Fruit fly (Drosophila melanogaster) whole organism, embryonic: ENCODE data around the gene UQCR-C1.

Experiments used
- Ada2b ChIP-seq: fragments of 200-800 bp; sonication (Bioruptor generic); IDR thresholded peaks from 2 replicates; pipeline ENCODE4 v1.3.6; 2022; ENCODE audit warnings: missing biosample characterization, missing genetic modification characterization
- Adf1 ChIP-seq: fragments of 200-800 bp; sonication (Bioruptor generic); IDR thresholded peaks from 2 replicates; pipeline ENCODE4 v1.3.6; 2022; ENCODE audit warnings: missing biosample characterization, missing genetic modification characterization
- CG10274 ChIP-seq: fragments of 200-800 bp; sonication (Bioruptor generic); optimal IDR thresholded peaks from 3 replicates; lab custom pipeline; 2017; ENCODE audit warnings: missing biosample characterization, mild to moderate bottlenecking, missing genetic modification characterization
- CG10366 ChIP-seq: fragments of 200-800 bp; sonication (Bioruptor generic); IDR thresholded peaks from 2 replicates; pipeline ENCODE4 v1.3.6; 2022; ENCODE audit warnings: missing biosample characterization, missing genetic modification characterization
- CG10462 ChIP-seq: fragments of 200-800 bp; sonication (Bioruptor generic); optimal IDR thresholded peaks from 2 replicates; lab custom pipeline; 2016; ENCODE audit warnings: missing biosample characterization, missing genetic modification characterization
- CG12071 ChIP-seq: fragments of 200-800 bp; sonication (Bioruptor generic); optimal IDR thresholded peaks from 3 replicates; lab custom pipeline; 2018; ENCODE audit warnings: missing biosample characterization, mild to moderate bottlenecking, missing genetic modification characterization
- CG12769 ChIP-seq: fragments of 200-800 bp; sonication (Bioruptor generic); optimal IDR thresholded peaks from 2 replicates; lab custom pipeline; 2019; ENCODE audit warnings: missing biosample characterization, mild to moderate bottlenecking, missing genetic modification characterization, moderate library complexity
- CG12942 ChIP-seq: fragments of 200-800 bp; sonication (Bioruptor generic); optimal IDR thresholded peaks from 3 replicates; lab custom pipeline; 2016; ENCODE audit warnings: missing biosample characterization, missing genetic modification characterization
- CG13296 ChIP-seq: fragments of 200-800 bp; sonication (Bioruptor generic); optimal IDR thresholded peaks from 3 replicates; lab custom pipeline; 2018; ENCODE audit warnings: missing biosample characterization, mild to moderate bottlenecking, missing genetic modification characterization
- CG14441 ChIP-seq: fragments of 200-800 bp; sonication (Bioruptor generic); IDR thresholded peaks from 2 replicates; pipeline ENCODE4 v1.3.6; 2022; ENCODE audit warnings: missing biosample characterization, missing genetic modification characterization
- CG16815 ChIP-seq: fragments of 200-800 bp; sonication (Bioruptor generic); optimal IDR thresholded peaks from 3 replicates; lab custom pipeline; 2017; ENCODE audit warnings: missing biosample characterization, mild to moderate bottlenecking, missing genetic modification characterization
- CG17186 ChIP-seq: fragments of 200-800 bp; sonication (Bioruptor generic); optimal IDR thresholded peaks from 3 replicates; lab custom pipeline; 2017; ENCODE audit warnings: missing biosample characterization, missing genetic modification reagents, missing genetic modification characterization
- CG17328 ChIP-seq: fragments of 200-800 bp; sonication (Bioruptor generic); IDR thresholded peaks from 2 replicates; pipeline ENCODE4 v1.3.6; 2022; ENCODE audit warnings: missing biosample characterization, missing genetic modification characterization
- CG18619 ChIP-seq: fragments of 200-800 bp; sonication (Bioruptor generic); optimal IDR thresholded peaks from 3 replicates; lab custom pipeline; 2017; ENCODE audit warnings: missing biosample characterization, mild to moderate bottlenecking, missing genetic modification characterization
- CG18764 ChIP-seq: fragments of 200-800 bp; sonication (Bioruptor generic); optimal IDR thresholded peaks from 3 replicates; lab custom pipeline; 2016; ENCODE audit warnings: missing biosample characterization, missing genetic modification characterization
- CG2120 ChIP-seq: fragments of 200-800 bp; sonication (Bioruptor generic); optimal IDR thresholded peaks from 3 replicates; lab custom pipeline; 2016; ENCODE audit warnings: missing biosample characterization, missing genetic modification characterization
- CG2202 ChIP-seq: fragments of 200-800 bp; sonication (Bioruptor generic); optimal IDR thresholded peaks from 2 replicates; lab custom pipeline; 2018; ENCODE audit warnings: missing biosample characterization, mild to moderate bottlenecking, missing genetic modification characterization
- CG31441 ChIP-seq: fragments of 200-800 bp; sonication (Bioruptor generic); IDR thresholded peaks from 2 replicates; pipeline ENCODE4 v1.3.6; 2022; ENCODE audit warnings: missing biosample characterization, missing genetic modification characterization
- CG3407 ChIP-seq: fragments of 200-800 bp; sonication (Bioruptor generic); optimal IDR thresholded peaks from 2 replicates; lab custom pipeline; 2018; ENCODE audit warnings: missing biosample characterization, mild to moderate bottlenecking, missing genetic modification characterization
- CG34224 ChIP-seq: fragments of 200-800 bp; sonication (Bioruptor generic); IDR thresholded peaks from 3 replicates; pipeline ENCODE4 v1.3.6; 2022; ENCODE audit warnings: missing biosample characterization, missing genetic modification characterization; ENCODE audit not compliant: partially characterized antibody
- CG34376 ChIP-seq: fragments of 200-800 bp; sonication (Bioruptor generic); optimal IDR thresholded peaks from 2 replicates; lab custom pipeline; 2018; ENCODE audit warnings: missing biosample characterization, mild to moderate bottlenecking, missing genetic modification characterization
- CG4360 ChIP-seq: fragments of 200-800 bp; sonication (Bioruptor generic); IDR thresholded peaks from 2 replicates; pipeline ENCODE4 v1.3.6; 2022; ENCODE audit warnings: missing biosample characterization, missing genetic modification characterization
- CG4404 ChIP-seq: fragments of 200-800 bp; sonication (Bioruptor generic); IDR thresholded peaks from 2 replicates; pipeline ENCODE4 v1.3.6; 2022; ENCODE audit warnings: missing biosample characterization, missing genetic modification characterization
- CG5245 ChIP-seq: fragments of 200-800 bp; sonication (Bioruptor generic); optimal IDR thresholded peaks from 3 replicates; lab custom pipeline; 2016; ENCODE audit warnings: missing biosample characterization, missing genetic modification characterization
- CG7839 ChIP-seq: fragments of 200-800 bp; sonication (Bioruptor generic); optimal IDR thresholded peaks from 3 replicates; lab custom pipeline; 2018; ENCODE audit warnings: missing biosample characterization, mild to moderate bottlenecking, missing genetic modification characterization, moderate library complexity
- CG8944 ChIP-seq: fragments of 200-800 bp; sonication (Bioruptor generic); optimal IDR thresholded peaks from 3 replicates; lab custom pipeline; 2016; ENCODE audit warnings: missing biosample characterization, missing genetic modification characterization
- D19B ChIP-seq: fragments of 200-800 bp; sonication (Bioruptor generic); optimal IDR thresholded peaks from 2 replicates; lab custom pipeline; 2017; ENCODE audit warnings: missing biosample characterization, mild to moderate bottlenecking, missing genetic modification characterization
- E2f1 ChIP-seq: fragments of 200-800 bp; sonication (Bioruptor generic); IDR thresholded peaks from 2 replicates; pipeline ENCODE4 v1.3.6; 2022; ENCODE audit warnings: missing biosample characterization, missing genetic modification characterization
- Ets65A ChIP-seq: fragments of 200-800 bp; sonication (Bioruptor generic); peaks from one replicate; lab custom pipeline; 2016; ENCODE audit warnings: missing biosample characterization, missing genetic modification characterization
- Fer2 ChIP-seq: fragments of 200-800 bp; sonication (Bioruptor generic); optimal IDR thresholded peaks from 2 replicates; lab custom pipeline; 2018; ENCODE audit warnings: missing biosample characterization, mild to moderate bottlenecking, missing genetic modification characterization, moderate library complexity
- Fer3 ChIP-seq: fragments of 200-800 bp; sonication (Bioruptor generic); optimal IDR thresholded peaks from 2 replicates; lab custom pipeline; 2018; ENCODE audit warnings: missing biosample characterization, mild to moderate bottlenecking, missing genetic modification characterization, moderate library complexity
- Gsc ChIP-seq: fragments of 200-800 bp; sonication (Bioruptor generic); IDR thresholded peaks from 2 replicates; pipeline ENCODE4 v1.3.6; 2022; ENCODE audit warnings: missing biosample characterization, missing genetic modification characterization
- H15 ChIP-seq: fragments of 200-800 bp; sonication (Bioruptor generic); IDR thresholded peaks from 3 replicates; pipeline ENCODE4 v1.3.6; 2022; ENCODE audit warnings: missing biosample characterization, missing genetic modification characterization
- Lhr ChIP-seq: fragments of 200-800 bp; sonication (Bioruptor generic); optimal IDR thresholded peaks from 3 replicates; lab custom pipeline; 2017; ENCODE audit warnings: mild to moderate bottlenecking, missing biosample characterization, missing genetic modification reagents, missing genetic modification characterization
- Myb ChIP-seq: fragments of 200-800 bp; sonication (Bioruptor generic); optimal IDR thresholded peaks from 2 replicates; lab custom pipeline; 2016; ENCODE audit warnings: missing biosample characterization, missing genetic modification characterization
- NC2α ChIP-seq: fragments of 200-800 bp; sonication (Bioruptor generic); optimal IDR thresholded peaks from 2 replicates; lab custom pipeline; 2016; ENCODE audit warnings: missing biosample characterization, missing genetic modification characterization
- Ravus ChIP-seq: fragments of 200-800 bp; sonication (Bioruptor generic); IDR thresholded peaks from 2 replicates; pipeline ENCODE4 v1.3.6; 2022; ENCODE audit warnings: missing biosample characterization, missing genetic modification characterization
- Sox100B ChIP-seq: fragments of 200-800 bp; sonication (Bioruptor generic); optimal IDR thresholded peaks from 3 replicates; lab custom pipeline; 2018; ENCODE audit warnings: missing biosample characterization, mild to moderate bottlenecking, missing genetic modification characterization
- Spps ChIP-seq: fragments of 200-800 bp; sonication (Bioruptor generic); optimal IDR thresholded peaks from 2 replicates; lab custom pipeline; 2018; ENCODE audit warnings: missing biosample characterization, mild to moderate bottlenecking, missing genetic modification characterization
- amos ChIP-seq: fragments of 200-800 bp; sonication (Bioruptor generic); IDR thresholded peaks from 2 replicates; pipeline ENCODE4 v1.3.6; 2022; ENCODE audit warnings: missing biosample characterization, missing genetic modification characterization; ENCODE audit not compliant: partially characterized antibody
- bowl ChIP-seq: fragments of 200-800 bp; sonication (Bioruptor generic); IDR thresholded peaks from 2 replicates; pipeline ENCODE4 v1.3.6; 2022; ENCODE audit warnings: missing biosample characterization, missing genetic modification characterization
- emc ChIP-seq: fragments of 200-800 bp; sonication (Bioruptor generic); optimal IDR thresholded peaks from 2 replicates; lab custom pipeline; 2016; ENCODE audit warnings: missing biosample characterization, missing genetic modification characterization
- ems ChIP-seq: fragments of 200-800 bp; sonication (Bioruptor generic); optimal IDR thresholded peaks from 3 replicates; lab custom pipeline; 2016; ENCODE audit warnings: missing biosample characterization, missing genetic modification characterization
- gro ChIP-seq: fragments of 200-800 bp; sonication (Bioruptor generic); optimal IDR thresholded peaks from 2 replicates; lab custom pipeline; 2016; ENCODE audit warnings: missing biosample characterization, missing genetic modification characterization
- hkb ChIP-seq, 2 experiments: fragments of 200-800 bp in 1 of 2; fragments of >200 bp in 1 of 2; sonication (Bioruptor generic) in 1 of 2; IDR thresholded peaks in 1 of 2; optimal IDR thresholded peaks in 1 of 2; 2 replicates each; pipeline versions ENCODE4 v1.3.6 to Lab custom; 2017 to 2022; ENCODE audit warnings: missing biosample characterization in 1 of 2, missing genetic modification characterization in 1 of 2
- oc ChIP-seq: fragments of 200-800 bp; sonication (Bioruptor generic); optimal IDR thresholded peaks from 2 replicates; lab custom pipeline; 2018; ENCODE audit warnings: missing biosample characterization, mild to moderate bottlenecking, missing genetic modification characterization, moderate library complexity
- pros ChIP-seq: fragments of 200-800 bp; sonication (Bioruptor generic); optimal IDR thresholded peaks from 3 replicates; lab custom pipeline; 2019; ENCODE audit warnings: missing biosample characterization, mild to moderate bottlenecking, missing genetic modification characterization, moderate library complexity
- slbo ChIP-seq: fragments of 200-800 bp; sonication (Bioruptor generic); IDR thresholded peaks from 2 replicates; pipeline ENCODE4 v1.3.6; 2022; ENCODE audit warnings: missing biosample characterization, missing genetic modification characterization
- tap ChIP-seq: fragments of 200-800 bp; optimal IDR thresholded peaks from 3 replicates; lab custom pipeline; 2019; ENCODE audit warnings: missing biosample characterization, mild to moderate bottlenecking, missing genetic modification characterization, moderate library complexity
- vvl ChIP-seq: fragments of 200-800 bp; sonication (Bioruptor generic); IDR thresholded peaks from 2 replicates; pipeline ENCODE4 v1.3.6; 2022; ENCODE audit warnings: missing biosample characterization, missing genetic modification characterization
- wor ChIP-seq: fragments of 200-800 bp; sonication (Bioruptor generic); IDR thresholded peaks from 2 replicates; pipeline ENCODE4 v1.3.6; 2022; ENCODE audit warnings: missing biosample characterization, missing genetic modification characterization
- z ChIP-seq: fragments of 200-800 bp; sonication (Bioruptor generic); IDR thresholded peaks from 3 replicates; pipeline ENCODE4 v1.3.6; 2022; ENCODE audit warnings: missing biosample characterization, missing genetic modification characterization

Gene UQCR-C1

DNA sequence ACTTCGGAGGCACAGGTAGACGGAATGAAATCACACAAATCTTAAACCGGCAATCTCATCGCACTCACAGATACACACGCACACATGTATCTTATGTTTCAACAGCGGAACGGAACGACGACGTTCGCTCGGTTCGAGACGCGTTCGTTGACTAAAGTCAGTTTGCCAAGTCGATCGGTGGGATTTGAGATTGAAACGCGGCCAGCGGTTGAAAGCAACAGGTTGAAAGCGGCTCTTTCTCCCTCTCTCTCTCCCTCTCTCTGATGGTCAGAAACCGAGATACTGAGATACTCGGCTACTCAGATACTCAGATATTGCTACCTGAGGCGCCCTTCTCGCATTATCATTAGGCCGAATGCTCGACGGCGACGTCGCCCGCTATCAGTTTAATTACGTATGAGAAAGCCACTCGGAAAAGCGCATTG is 36.3 kb upstream of the UQCR-C1 start (continued):
- TF ChIP-seq CG10462 (GFP tag; lab: Kevin White, UChicago) (no peak), CG14441 (no peak), Lhr (GFP tag; lab: Kevin White, UChicago) (no peak), slbo (GFP tag; lab: Robert Waterston, UW) (no peak), vvl (GFP tag; lab: Robert Waterston, UW) (0 out of 2 replicates have a peak, but pooled peaks have one; percentile 84), z (GFP tag; lab: Robert Waterston, UW) (peak; percentile 68), Adf1 (GFP tag; lab: Robert Waterston, UW) (peak; percentile 69; the same call in 1 of the 2 replicates), CG17186 (GFP tag; lab: Kevin White, UChicago) (no peak), CG3407 (GFP tag; lab: Kevin White, UChicago) (no peak), bowl (GFP tag; lab: Robert Waterston, UW) (no peak), amos (peak; percentile 25; the same call in 1 of the 2 replicates), ems (GFP tag; lab: Kevin White, UChicago) (peak; percentile 5), CG34224 (no peak; the same call in 2 of the 3 replicates), wor (GFP tag; lab: Robert Waterston, UW) (no peak), Spps (peak; percentile 10), CG5245 (GFP tag; lab: Kevin White, UChicago) (no peak), NC2α (GFP tag; lab: Kevin White, UChicago) (no peak), CG16815 (GFP tag; lab: Kevin White, UChicago) (no peak), gro (GFP tag; lab: Kevin White, UChicago) (no peak), CG13296 (peak; percentile 64), Ravus (GFP tag; lab: Robert Waterston, UW) (no peak), E2f1 (GFP tag; lab: Robert Waterston, UW) (no peak), Ada2b (GFP tag; lab: Robert Waterston, UW) (no peak), CG31441 (GFP tag; lab: Robert Waterston, UW) (no peak; the same call in 1 of the 2 replicates), Fer3 (tag; lab: Kevin White, UChicago) (no peak), CG18764 (GFP tag; lab: Kevin White, UChicago) (no peak), CG12942 (GFP tag; lab: Kevin White, UChicago) (no peak), CG4360 (GFP tag; lab: Robert Waterston, UW) (no peak; the same call in 1 of the 2 replicates), H15 (GFP tag; lab: Robert Waterston, UW) (no peak), CG12769 (tag; lab: Kevin White, UChicago) (peak; percentile 71), D19B (no peak), CG4404 (no peak), Myb (GFP tag; lab: Kevin White, UChicago) (peak; percentile 20), Ets65A (GFP tag; lab: Kevin White, UChicago) (no peak), CG34376 (GFP tag; lab: Kevin White, UChicago) (peak; percentile 74), CG18619 (GFP tag; lab: Kevin White, UChicago) (no peak), CG8944 (GFP tag; lab: Kevin White, UChicago) (no peak), CG2202 (peak; percentile 21), Fer2 (tag; lab: Kevin White, UChicago) (no peak), emc (GFP tag; lab: Kevin White, UChicago) (no peak), tap (tag; lab: Kevin White, UChicago) (no peak), CG10274 (no peak), Gsc (GFP tag; lab: Robert Waterston, UW) (no peak), oc (tag; lab: Kevin White, UChicago) (peak; percentile 63), CG10366 (GFP tag; lab: Robert Waterston, UW) (no peak), pros (GFP tag; lab: Kevin White, UChicago) (peak; percentile 51), hkb (optimal IDR thresholded peaks at IDR 0.05; lab: Kevin White, UChicago) (no peak), hkb (GFP tag; IDR thresholded peaks at IDR 0.05; lab: Robert Waterston, UW) (peak; percentile 70; the same call in 1 of the 2 replicates), Sox100B (GFP tag; lab: Kevin White, UChicago) (no peak), CG12071 (GFP tag; lab: Kevin White, UChicago) (peak; percentile 65), CG17328 (GFP tag; lab: Robert Waterston, UW) (no peak), CG7839 (peak; percentile 20), CG2120 (GFP tag; lab: Kevin White, UChicago) (peak; percentile 49)
